ENCODE assay signal across 4 fruit fly cellular contexts in genomic region chr3R:18469461-18469860, dm6.
TF ChIP-seq lines count a peak whose summit lies in the region.

No protein-coding gene starts in this region.

- no peak for TF ChIP-seq CTCF in whole organism, embryonic (GFP tag; optimal IDR thresholded peaks at IDR 0.05; lab: Kevin White, UChicago)

TF ChIP-seq in whole organism, embryonic, 481 proteins besides CTCF, POLR2A, EP300 and RAD21:
- no peak for TF ChIP-seq Hr3 (GFP tag; optimal IDR thresholded peaks at IDR 0.05; lab: Kevin White, UChicago)
- TF ChIP-seq Drgx (GFP tag; IDR thresholded peaks at IDR 0.05; lab: Robert Waterston, UW), result peak; percentile 67
- no peak for TF ChIP-seq CG3407 (GFP tag; optimal IDR thresholded peaks at IDR 0.05; lab: Kevin White, UChicago)
- no peak for TF ChIP-seq CG16813 (GFP tag; IDR thresholded peaks at IDR 0.05; lab: Robert Waterston, UW; ENCODE audit: partially characterized antibody)

TF ChIP-seq in whole organism, prepupa, 60 proteins besides CTCF, POLR2A, EP300 and RAD21 (continues in another document):
- TF ChIP-seq dsx (GFP tag; optimal IDR thresholded peaks at IDR 0.05; lab: Kevin White, UChicago; ENCODE audit: poor library complexity, severe bottlenecking) (peak; percentile 61), Ets21C (GFP tag; optimal IDR thresholded peaks at IDR 0.05; lab: Kevin White, UChicago) (no peak), Smox (GFP tag; optimal IDR thresholded peaks at IDR 0.05; lab: Kevin White, UChicago) (no peak), lz (GFP tag; optimal IDR thresholded peaks at IDR 0.05; lab: Kevin White, UChicago) (no peak), acj6 (GFP tag; optimal IDR thresholded peaks at IDR 0.05; lab: Kevin White, UChicago) (peak; percentile 33), Lpt (GFP tag; optimal IDR thresholded peaks at IDR 0.05; lab: Kevin White, UChicago) (peak; percentile 49), CG10669 (GFP tag; optimal IDR thresholded peaks at IDR 0.05; lab: Kevin White, UChicago) (peak; percentile 55), CG3032 (tag; optimal IDR thresholded peaks at IDR 0.05; lab: Kevin White, UChicago) (peak; percentile 76), fkh (GFP tag; optimal IDR thresholded peaks at IDR 0.05; lab: Kevin White, UChicago) (no peak), CG4318 (GFP tag; optimal IDR thresholded peaks at IDR 0.05; lab: Kevin White, UChicago) (peak; percentile 3), dac (GFP tag; optimal IDR thresholded peaks at IDR 0.05; lab: Kevin White, UChicago) (no peak), svp (GFP tag; lab: Kevin White, UChicago) (no peak), CG9139 (GFP tag; optimal IDR thresholded peaks at IDR 0.05; lab: Kevin White, UChicago) (peak; percentile 12), esn (GFP tag; optimal IDR thresholded peaks at IDR 0.05; lab: Kevin White, UChicago) (no peak), CG8119 (GFP tag; IDR thresholded peaks at IDR 0.05; lab: Robert Waterston, UW) (peak; percentile 73), Sox14 (GFP tag; optimal IDR thresholded peaks at IDR 0.05; lab: Kevin White, UChicago) (no peak), CG11294 (GFP tag; IDR thresholded peaks at IDR 0.05; lab: Robert Waterston, UW) (no peak), CG3919 (GFP tag; optimal IDR thresholded peaks at IDR 0.05; lab: Kevin White, UChicago) (peak; percentile 65), CG32006 (GFP tag; optimal IDR thresholded peaks at IDR 0.05; lab: Kevin White, UChicago) (peak; percentile 68), topi (GFP tag; optimal IDR thresholded peaks at IDR 0.05; lab: Kevin White, UChicago) (peak; percentile 16), Eip75B (GFP tag; optimal IDR thresholded peaks at IDR 0.05; lab: Kevin White, UChicago) (peak; percentile 64), CG6854 (GFP tag; optimal IDR thresholded peaks at IDR 0.05; lab: Kevin White, UChicago) (no peak), Eip78C (GFP tag; lab: Kevin White, UChicago) (peak; percentile 86), ss (GFP tag; optimal IDR thresholded peaks at IDR 0.05; lab: Kevin White, UChicago) (peak; percentile 45 to 62), CG7368 (GFP tag; optimal IDR thresholded peaks at IDR 0.05; lab: Kevin White, UChicago) (peak; percentile 5), cyc (GFP tag; optimal IDR thresholded peaks at IDR 0.05; lab: Kevin White, UChicago) (no peak), vri (GFP tag; optimal IDR thresholded peaks at IDR 0.05; lab: Kevin White, UChicago) (no peak), CG6276 (GFP tag; optimal IDR thresholded peaks at IDR 0.05; lab: Kevin White, UChicago) (peak; percentile 39), CG1621 (tag; optimal IDR thresholded peaks at IDR 0.05; lab: Kevin White, UChicago) (peak; percentile 40), fd59A (GFP tag; optimal IDR thresholded peaks at IDR 0.05; lab: Kevin White, UChicago) (no peak)

TF ChIP-seq in whole organism, pupa, 21 proteins besides CTCF, POLR2A, EP300 and RAD21:
- peak; percentile 75 for TF ChIP-seq CG17806 (tag; optimal IDR thresholded peaks at IDR 0.05; lab: Kevin White, UChicago)
- no peak for TF ChIP-seq CG10348 (GFP tag; IDR thresholded peaks at IDR 0.05; lab: Robert Waterston, UW)
- peak; percentile 64 for TF ChIP-seq Ets98B (GFP tag; IDR thresholded peaks at IDR 0.05; lab: Robert Waterston, UW)
- peak; percentile 45 for TF ChIP-seq D1 (tag; optimal IDR thresholded peaks at IDR 0.05; lab: Kevin White, UChicago)
- peak; percentile 8 for TF ChIP-seq CG34367 (tag; optimal IDR thresholded peaks at IDR 0.05; lab: Kevin White, UChicago)
- TF ChIP-seq gl (tag; optimal IDR thresholded peaks at IDR 0.05; lab: Kevin White, UChicago), result no peak
- peak; percentile 72 for TF ChIP-seq CG8159 (tag; optimal IDR thresholded peaks at IDR 0.05; lab: Kevin White, UChicago)
- peak; percentile 86 for TF ChIP-seq CG4496 (GFP tag; IDR thresholded peaks at IDR 0.05; lab: Robert Waterston, UW)
- TF ChIP-seq fd96Ca (GFP tag; IDR thresholded peaks at IDR 0.05; lab: Robert Waterston, UW), result peak; percentile 59
- TF ChIP-seq CG32121 (GFP tag; IDR thresholded peaks at IDR 0.05; lab: Robert Waterston, UW), result peak; percentile 45; the same call in 1 of the 2 replicates
- no peak for TF ChIP-seq Snoo (tag; optimal IDR thresholded peaks at IDR 0.05; lab: Kevin White, UChicago)
- TF ChIP-seq CG13204 (GFP tag; optimal IDR thresholded peaks at IDR 0.05; lab: Kevin White, UChicago), result no peak
- TF ChIP-seq Pif1A (GFP tag; optimal IDR thresholded peaks at IDR 0.05; lab: Kevin White, UChicago), result peak; percentile 62
- TF ChIP-seq rn (GFP tag; IDR thresholded peaks at IDR 0.05; lab: Robert Waterston, UW), result 0 out of 2 replicates have a peak, but pooled peaks have one; percentile 35
- TF ChIP-seq CG15710 (tag; optimal IDR thresholded peaks at IDR 0.05; lab: Kevin White, UChicago), result peak; percentile 56
- TF ChIP-seq CG14655 (GFP tag; optimal IDR thresholded peaks at IDR 0.05; lab: Kevin White, UChicago), result peak; percentile 71
- TF ChIP-seq CG12605 (GFP tag; IDR thresholded peaks at IDR 0.05; lab: Robert Waterston, UW), result peak; percentile 51
- TF ChIP-seq Pif1B (GFP tag; optimal IDR thresholded peaks at IDR 0.05; lab: Kevin White, UChicago), result peak; percentile 52
- TF ChIP-seq EcR (GFP tag; optimal IDR thresholded peaks at IDR 0.05; lab: Kevin White, UChicago), result no peak
- peak; percentile 65 for TF ChIP-seq CG9948 (tag; optimal IDR thresholded peaks at IDR 0.05; lab: Kevin White, UChicago)
- peak; percentile 64 for TF ChIP-seq CG8301 (tag; optimal IDR thresholded peaks at IDR 0.05; lab: Kevin White, UChicago)

TF ChIP-seq in whole organism, wandering third instar larva, 38 proteins besides CTCF, POLR2A, EP300 and RAD21:
- TF ChIP-seq jim (GFP tag; optimal IDR thresholded peaks at IDR 0.05; lab: Kevin White, UChicago) (no peak), pan (optimal IDR thresholded peaks at IDR 0.05; lab: Kevin White, UChicago) (no peak), h (GFP tag; optimal IDR thresholded peaks at IDR 0.05; lab: Kevin White, UChicago) (peak; percentile 24), fru (GFP tag; optimal IDR thresholded peaks at IDR 0.05; lab: Kevin White, UChicago) (peak; percentile 33), CG32264 (GFP tag; optimal IDR thresholded peaks at IDR 0.05; lab: Kevin White, UChicago) (no peak), Hnf4 (GFP tag; optimal IDR thresholded peaks at IDR 0.05; lab: Kevin White, UChicago) (no peak), N (GFP tag; optimal IDR thresholded peaks at IDR 0.05; lab: Kevin White, UChicago) (no peak), Vsx2 (GFP tag; optimal IDR thresholded peaks at IDR 0.05; lab: Kevin White, UChicago; ENCODE audit: partially characterized antibody) (no peak), usp (GFP tag; optimal IDR thresholded peaks at IDR 0.05; lab: Kevin White, UChicago) (no peak), tai (GFP tag; optimal IDR thresholded peaks at IDR 0.05; lab: Kevin White, UChicago) (no peak), Abd-B (GFP tag; optimal IDR thresholded peaks at IDR 0.05; lab: Kevin White, UChicago) (no peak), OdsH (GFP tag; optimal IDR thresholded peaks at IDR 0.05; lab: Kevin White, UChicago) (no peak), br (GFP tag; optimal IDR thresholded peaks at IDR 0.05; lab: Kevin White, UChicago) (no peak), Rel (GFP tag; optimal IDR thresholded peaks at IDR 0.05; lab: Kevin White, UChicago) (no peak), Rel (tag; optimal IDR thresholded peaks at IDR 0.05; lab: Kevin White, UChicago) (no peak), rgr (GFP tag; optimal IDR thresholded peaks at IDR 0.05; lab: Kevin White, UChicago) (no peak), Sp1 (GFP tag; optimal IDR thresholded peaks at IDR 0.05; lab: Kevin White, UChicago) (no peak), HLH106 (tag; optimal IDR thresholded peaks at IDR 0.05; lab: Kevin White, UChicago) (peak; percentile 12), ey (GFP tag; optimal IDR thresholded peaks at IDR 0.05; lab: Kevin White, UChicago) (no peak), Dif (GFP tag; optimal IDR thresholded peaks at IDR 0.05; lab: Kevin White, UChicago; ENCODE audit: partially characterized antibody) (no peak), CrebA (GFP tag; optimal IDR thresholded peaks at IDR 0.05; lab: Kevin White, UChicago; ENCODE audit: borderline replicate concordance) (no peak), woc (GFP tag; optimal IDR thresholded peaks at IDR 0.05; lab: Kevin White, UChicago) (no peak), psq (GFP tag; optimal IDR thresholded peaks at IDR 0.05; lab: Kevin White, UChicago) (no peak), foxo (GFP tag; optimal IDR thresholded peaks at IDR 0.05; lab: Kevin White, UChicago) (peak in 1 of 2 experiments; percentile 22), Mio (GFP tag; optimal IDR thresholded peaks at IDR 0.05; lab: Kevin White, UChicago) (no peak), dmrt93B (GFP tag; optimal IDR thresholded peaks at IDR 0.05; lab: Kevin White, UChicago) (no peak)

Comparison
In these comparisons a context has a peak if more than half of its experiments do, and no peak if none do; other contexts are left out.
1. Of the 7 proteins assayed by ChIP-seq in both whole organism, embryonic and whole organism, prepupa: peak only in whole organism, embryonic: none; only in whole organism, prepupa: CG16779, Gug and Lpt; in both: none; in neither: 4.